Worm (Caenorhabditis elegans) whole organism, L4 larva: ENCODE data around the gene F58B4.5.

Source experiments
- F44E2.7 ChIP-seq: fragments of 200-800 bp; sonication (Bioruptor generic); IDR thresholded peaks from 2 replicates; pipeline ENCODE4 v2.1.2; 2022; ENCODE audit warnings: missing genetic modification characterization, missing compliant biosample characterization
- F49E8.2 ChIP-seq: sonication (generic microtip); optimal IDR thresholded peaks from 2 replicates; lab custom pipeline; 2016; ENCODE audit warnings: missing compliant biosample characterization, mild to moderate bottlenecking, missing genetic modification characterization, borderline replicate concordance
- aha-1 ChIP-seq: fragments of 150-350 bp; peaks from one replicate; lab custom pipeline; 2014; ENCODE audit warnings: missing biosample characterization, missing genetic modification characterization
- ceh-28 ChIP-seq: fragments of 150-350 bp; optimal IDR thresholded peaks from 2 replicates; lab custom pipeline; 2014; ENCODE audit warnings: missing biosample characterization, missing genetic modification reagents, missing genetic modification characterization
- ceh-62 ChIP-seq: sonication (generic microtip); optimal IDR thresholded peaks from 2 replicates; lab custom pipeline; 2017; ENCODE audit warnings: missing biosample characterization, missing genetic modification characterization
- ces-1 ChIP-seq: fragments of 150-350 bp; sonication (generic microtip); optimal IDR thresholded peaks from 4 replicates; lab custom pipeline; 2014; ENCODE audit warnings: missing biosample characterization, missing genetic modification reagents, missing genetic modification characterization
- cey-2 ChIP-seq: sonication (generic microtip); optimal IDR thresholded peaks from 3 replicates; lab custom pipeline; 2017; ENCODE audit warnings: missing genetic modification characterization, mild to moderate bottlenecking, missing compliant biosample characterization, antibody characterized with exemption, borderline replicate concordance; ENCODE audit not compliant: insufficient read depth
- daf-12 ChIP-seq: fragments of 150-350 bp; optimal IDR thresholded peaks from 2 replicates; lab custom pipeline; 2014; ENCODE audit warnings: missing biosample characterization, missing genetic modification reagents, missing genetic modification characterization
- daf-16 ChIP-seq, 3 experiments: sonication (generic microtip); optimal IDR thresholded peaks; 2 replicates each; lab custom pipeline; 2016 to 2017; ENCODE audit warnings: missing genetic modification characterization in 3 of 3, missing genetic modification reagents in 3 of 3, mild to moderate bottlenecking in 2 of 3, missing compliant biosample characterization in 2 of 3, missing biosample characterization in 1 of 3, moderate library complexity in 1 of 3
- dmd-6 ChIP-seq: fragments of 200-800 bp; sonication (Bioruptor generic); IDR thresholded peaks from 2 replicates; pipeline ENCODE4 v1.3.6; 2022; ENCODE audit warnings: missing genetic modification reagents, missing genetic modification characterization, missing compliant biosample characterization
- dmd-8 ChIP-seq: fragments of 200-800 bp; sonication (Bioruptor generic); IDR thresholded peaks from 2 replicates; pipeline ENCODE4 v1.3.6; 2022; ENCODE audit warnings: missing genetic modification characterization, missing compliant biosample characterization
- duxl-1 ChIP-seq: sonication (generic microtip); optimal IDR thresholded peaks from 2 replicates; lab custom pipeline; 2016; ENCODE audit warnings: mild to moderate bottlenecking, missing genetic modification characterization, moderate library complexity, missing compliant biosample characterization; ENCODE audit not compliant: poor library complexity
- dve-1 ChIP-seq: sonication (generic microtip); optimal IDR thresholded peaks from 2 replicates; lab custom pipeline; 2017; ENCODE audit warnings: antibody characterized with exemption, mild to moderate bottlenecking, missing genetic modification characterization, missing compliant biosample characterization; ENCODE audit not compliant: insufficient read depth
- egl-43 ChIP-seq: fragments of 200-800 bp; sonication (Bioruptor generic); IDR thresholded peaks from 2 replicates; pipeline ENCODE4 v1.3.6; 2022; ENCODE audit warnings: missing genetic modification reagents, missing genetic modification characterization, missing compliant biosample characterization
- fkh-10 ChIP-seq: fragments of 150-350 bp; optimal IDR thresholded peaks from 2 replicates; lab custom pipeline; 2014; ENCODE audit warnings: missing biosample characterization, missing genetic modification reagents, missing genetic modification characterization
- fos-1 ChIP-seq: fragments of 150-350 bp; optimal IDR thresholded peaks from 2 replicates; lab custom pipeline; 2014; ENCODE audit warnings: missing biosample characterization, missing genetic modification characterization
- hif-1 ChIP-seq, 2 experiments: sonication (generic microtip); optimal IDR thresholded peaks; 2 replicates each; lab custom pipeline; 2016 to 2017; ENCODE audit warnings: missing compliant biosample characterization in 2 of 2, missing genetic modification characterization in 2 of 2, missing genetic modification reagents in 2 of 2, missing genotype in 2 of 2, mild to moderate bottlenecking in 1 of 2
- hmg-1.1 ChIP-seq: fragments of 200-800 bp; sonication (Bioruptor generic); IDR thresholded peaks from 2 replicates; pipeline ENCODE4 v1.3.6; 2022; ENCODE audit warnings: missing genetic modification reagents, missing genetic modification characterization, missing compliant biosample characterization
- jun-1 ChIP-seq: fragments of 150-350 bp; optimal IDR thresholded peaks from 2 replicates; lab custom pipeline; 2014; ENCODE audit warnings: missing biosample characterization, missing genetic modification reagents, missing genetic modification characterization
- lin-29 ChIP-seq: fragments of 200-800 bp; sonication (Bioruptor generic); IDR thresholded peaks from 2 replicates; pipeline ENCODE4 v1.3.6; 2022; ENCODE audit warnings: missing genetic modification reagents, missing genetic modification characterization, missing compliant biosample characterization
- lin-38 ChIP-seq: fragments of 200-800 bp; sonication (Bioruptor generic); IDR thresholded peaks from 2 replicates; pipeline ENCODE4 v1.3.6; 2022; ENCODE audit warnings: missing genetic modification reagents, missing genetic modification characterization, missing compliant biosample characterization
- lir-3 ChIP-seq: sonication (generic microtip); optimal IDR thresholded peaks from 2 replicates; lab custom pipeline; 2016; ENCODE audit warnings: mild to moderate bottlenecking, missing genetic modification characterization, missing compliant biosample characterization
- mxl-2 ChIP-seq: fragments of 200-800 bp; sonication (Bioruptor generic); conservative IDR thresholded peaks from 2 replicates; pipeline ENCODE4 v1.3.6; 2022; ENCODE audit warnings: missing genetic modification reagents, missing genetic modification characterization, missing compliant biosample characterization
- mxl-3 ChIP-seq: fragments of 200-800 bp; sonication (Bioruptor generic); optimal IDR thresholded peaks from 2 replicates; lab custom pipeline; 2018; ENCODE audit warnings: mild to moderate bottlenecking, missing genetic modification characterization, missing compliant biosample characterization
- nhr-41 ChIP-seq: fragments of 200-800 bp; sonication (Bioruptor generic); IDR thresholded peaks from 2 replicates; pipeline ENCODE4 v1.3.6; 2022; ENCODE audit warnings: missing genetic modification reagents, missing genetic modification characterization, missing compliant biosample characterization
- nhr-6 ChIP-seq: fragments of 150-350 bp; optimal IDR thresholded peaks from 2 replicates; lab custom pipeline; 2014; ENCODE audit warnings: missing biosample characterization, missing genetic modification characterization
- nhr-76 ChIP-seq: fragments of 150-350 bp; optimal IDR thresholded peaks from 2 replicates; lab custom pipeline; 2014; ENCODE audit warnings: missing biosample characterization, missing genetic modification characterization
- php-3 ChIP-seq: fragments of 200-800 bp; sonication (Bioruptor generic); IDR thresholded peaks from 2 replicates; pipeline ENCODE4 v1.3.6; 2022; ENCODE audit warnings: missing genetic modification reagents, missing genetic modification characterization, missing compliant biosample characterization
- pqm-1 ChIP-seq: sonication (generic microtip); optimal IDR thresholded peaks from 2 replicates; lab custom pipeline; 2017; ENCODE audit warnings: missing biosample characterization, missing genetic modification characterization
- saeg-2 ChIP-seq: fragments of 200-800 bp; sonication (Bioruptor generic); IDR thresholded peaks from 2 replicates; pipeline ENCODE4 v1.3.6; 2022; ENCODE audit warnings: missing genetic modification reagents, missing genetic modification characterization, missing compliant biosample characterization
- set-16 ChIP-seq: fragments of 200-800 bp; sonication (Bioruptor generic); IDR thresholded peaks from 2 replicates; pipeline ENCODE4 v1.3.6; 2022; ENCODE audit warnings: missing genetic modification reagents, missing genetic modification characterization, missing compliant biosample characterization
- tag-97 ChIP-seq: fragments of 200-800 bp; sonication (Bioruptor generic); IDR thresholded peaks from 2 replicates; pipeline ENCODE4 v1.3.6; 2022; ENCODE audit warnings: missing genetic modification characterization, missing compliant biosample characterization
- unc-62 ChIP-seq, 3 experiments: fragments of 150-350 bp in 1 of 3; sonication (generic microtip); optimal IDR thresholded peaks in 2 of 3; peaks in 1 of 3; 1 replicate in 1 of 3; 2 replicates in 2 of 3; lab custom pipeline; 2014 to 2017; ENCODE audit warnings: missing biosample characterization in 3 of 3, missing genetic modification characterization in 3 of 3, missing genetic modification reagents in 3 of 3, missing genotype in 1 of 3
- zag-1 ChIP-seq: fragments of 150-350 bp; optimal IDR thresholded peaks from 2 replicates; lab custom pipeline; 2014; ENCODE audit warnings: missing biosample characterization, missing genetic modification characterization
- zfp-2 ChIP-seq: sonication (generic microtip); optimal IDR thresholded peaks from 2 replicates; lab custom pipeline; 2016; ENCODE audit warnings: mild to moderate bottlenecking, missing genetic modification characterization, missing compliant biosample characterization
- zip-11 ChIP-seq: fragments of 200-800 bp; sonication (Bioruptor generic); IDR thresholded peaks from 2 replicates; pipeline ENCODE4 v1.3.6; 2022; ENCODE audit warnings: missing genetic modification characterization, missing compliant biosample characterization

F58B4.5 gene

DNA sequence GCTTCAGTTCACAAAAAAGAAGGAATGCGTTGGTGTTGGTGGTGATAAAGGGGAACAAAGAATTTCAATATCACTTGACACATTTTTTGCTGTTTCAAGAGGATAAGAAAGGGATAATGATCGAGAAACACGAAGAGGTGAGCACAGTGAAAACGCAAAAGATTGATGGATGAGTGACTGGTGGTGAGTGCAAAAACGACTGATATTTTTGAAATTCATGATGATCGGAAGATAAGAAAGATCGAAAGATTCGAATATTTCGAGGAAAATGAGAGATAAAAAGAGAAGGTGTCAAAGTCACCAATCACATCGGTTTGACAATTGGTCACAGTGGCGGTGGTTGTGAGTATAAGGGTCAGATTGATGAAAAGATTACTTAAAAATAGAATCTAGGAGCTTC, 16.6 kb upstream of the F58B4.5 start:
- TF ChIP-seq lin-38 (GFP tag; lab: Robert Waterston, UW) (no peak), saeg-2 (no peak), ceh-62 (tag; lab: Kevin White, UChicago) (no peak), daf-12 (tag; lab: Kevin White, UChicago) (no peak), fkh-10 (GFP tag; lab: Kevin White, UChicago) (no peak), lin-29 (GFP tag; lab: Robert Waterston, UW) (no peak), daf-16 (GFP tag; optimal IDR thresholded peaks at IDR 0.05; lab: Kevin White, UChicago) (no peak), daf-16 (tag; optimal IDR thresholded peaks at IDR 0.05; lab: Kevin White, UChicago) (no peak), zag-1 (tag; lab: Kevin White, UChicago) (no peak), mxl-3 (GFP tag; lab: Kevin White, UChicago) (no peak), nhr-6 (no peak), unc-62 (GFP tag; optimal IDR thresholded peaks at IDR 0.05 in 1 of 2; lab: Kevin White, UChicago) (no peak), unc-62 (tag; optimal IDR thresholded peaks at IDR 0.05; lab: Kevin White, UChicago) (no peak), egl-43 (GFP tag; lab: Robert Waterston, UW) (no peak), zfp-2 (tag; lab: Kevin White, UChicago) (no peak), pqm-1 (tag; lab: Kevin White, UChicago) (no peak), fos-1 (tag; lab: Kevin White, UChicago) (no peak), dve-1 (tag; lab: Kevin White, UChicago) (no peak), nhr-76 (tag; lab: Kevin White, UChicago) (no peak), ces-1 (GFP tag; lab: Kevin White, UChicago) (no peak), lir-3 (tag; lab: Kevin White, UChicago) (no peak)
- TF ChIP-seq, all 104 proteins: peak for 0

DNA sequence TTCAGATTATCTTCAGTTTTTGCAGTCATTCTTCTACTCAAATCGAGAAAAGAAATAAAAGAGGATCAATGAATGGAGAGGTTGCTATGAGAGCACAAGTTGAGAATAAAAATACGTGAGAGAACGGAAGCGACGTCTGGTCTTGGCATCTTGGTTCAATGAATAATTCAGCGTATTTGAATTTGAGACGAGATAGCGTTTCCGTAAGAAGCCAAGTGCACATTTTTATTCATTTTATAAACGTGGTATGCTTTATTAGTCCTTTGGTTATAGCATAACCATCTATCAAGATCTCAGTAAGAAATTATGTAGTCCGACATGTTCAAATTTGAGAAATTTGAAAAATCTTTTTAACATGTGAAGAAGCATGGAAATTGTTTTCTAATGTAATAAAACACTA, 14.1 kb upstream of the F58B4.5 start, which contains the start of gene F58B4.2:
Gene F58B4.2, minus strand, starts transcription at position 101 of the 400 bp plus-strand sequence.
- TF ChIP-seq mxl-3 (GFP tag; lab: Kevin White, UChicago): no peak
- TF ChIP-seq mxl-2: no peak
- no peak for TF ChIP-seq F49E8.2 (tag; lab: Kevin White, UChicago)
- TF ChIP-seq F44E2.7 (GFP tag; lab: Robert Waterston, UW): no peak
- no peak for TF ChIP-seq hif-1 (tag; optimal IDR thresholded peaks at IDR 0.05; lab: Kevin White, UChicago)
- no peak for TF ChIP-seq lir-3 (tag; lab: Kevin White, UChicago)
- TF ChIP-seq pqm-1 (tag; lab: Kevin White, UChicago): no peak
- no peak for TF ChIP-seq php-3
- TF ChIP-seq dmd-6: no peak
- TF ChIP-seq dmd-8 (GFP tag; lab: Robert Waterston, UW): no peak
- TF ChIP-seq cey-2 (tag; lab: Kevin White, UChicago): no peak
- TF ChIP-seq dve-1 (tag; lab: Kevin White, UChicago): no peak
- TF ChIP-seq jun-1 (tag; lab: Kevin White, UChicago): no peak
- TF ChIP-seq hmg-1.1 (GFP tag; lab: Robert Waterston, UW): no peak
- TF ChIP-seq duxl-1 (tag; lab: Kevin White, UChicago): no peak
- no peak for TF ChIP-seq nhr-41 (GFP tag; lab: Robert Waterston, UW)
- TF ChIP-seq zip-11: no peak
- TF ChIP-seq ceh-28 (tag; lab: Kevin White, UChicago): no peak
- no peak for TF ChIP-seq set-16
- TF ChIP-seq tag-97 (GFP tag; lab: Robert Waterston, UW): no peak

DNA sequence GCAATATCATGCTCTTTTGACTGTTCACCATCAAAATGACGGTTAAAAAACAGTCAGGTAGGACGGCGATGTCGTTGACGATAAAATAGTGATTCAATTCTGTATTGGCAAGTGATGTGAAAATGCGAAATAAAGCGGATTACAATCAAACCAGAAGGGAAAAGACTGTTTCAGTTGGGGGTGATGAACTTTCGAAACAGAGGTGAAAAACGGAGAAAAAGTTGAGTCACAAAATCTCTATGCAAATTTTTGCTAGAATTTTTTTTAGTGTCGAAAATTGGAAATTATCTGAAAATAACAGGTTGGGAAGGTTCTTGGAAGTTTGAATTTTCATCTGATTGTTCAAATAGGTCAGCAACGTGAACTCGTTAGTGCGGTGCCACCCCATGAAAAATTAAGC, 10.7 kb upstream of the F58B4.5 start, which contains the start of gene nas-31:
Gene nas-31, minus strand, starts transcription at position 101 of the 400 bp plus-strand sequence.
- peak; percentile 36 for TF ChIP-seq aha-1 (tag; lab: Kevin White, UChicago)
- TF ChIP-seq unc-62 (GFP tag; optimal IDR thresholded peaks at IDR 0.05 in 1 of 2; lab: Kevin White, UChicago): peak in 1 of 2 experiments; percentile 58
- no peak for TF ChIP-seq unc-62 (tag; optimal IDR thresholded peaks at IDR 0.05; lab: Kevin White, UChicago)
- no peak for TF ChIP-seq egl-43 (GFP tag; lab: Robert Waterston, UW)
- TF ChIP-seq, all 104 proteins: peak for 2
